Fruit fly (Drosophila melanogaster) whole organism, pupa: ENCODE results near the gene Or85a.

Experiments used
- CG10348 ChIP-seq: fragments of 200-800 bp; sonication (Bioruptor generic); IDR thresholded peaks from 2 replicates; pipeline ENCODE4 v1.3.6; 2022; ENCODE audit warnings: missing biosample characterization, missing genetic modification characterization
- CG12605 ChIP-seq: fragments of 200-800 bp; sonication (Bioruptor generic); IDR thresholded peaks from 2 replicates; pipeline ENCODE4 v1.3.6; 2022; ENCODE audit warnings: missing biosample characterization, missing genetic modification characterization
- CG13204 ChIP-seq: fragments of 200-800 bp; sonication (Bioruptor generic); optimal IDR thresholded peaks from 2 replicates; lab custom pipeline; 2018; ENCODE audit warnings: missing biosample characterization, mild to moderate bottlenecking, missing genetic modification characterization, moderate library complexity
- CG14655 ChIP-seq: fragments of 200-800 bp; sonication (Bioruptor generic); optimal IDR thresholded peaks from 3 replicates; lab custom pipeline; 2017; ENCODE audit warnings: mild to moderate bottlenecking, missing biosample characterization, missing genetic modification reagents, missing genetic modification characterization
- CG15710 ChIP-seq: fragments of 200-800 bp; sonication (Bioruptor generic); optimal IDR thresholded peaks from 2 replicates; lab custom pipeline; 2018; ENCODE audit warnings: missing biosample characterization, mild to moderate bottlenecking, missing genetic modification characterization, moderate library complexity
- CG17806 ChIP-seq: fragments of 200-800 bp; sonication (Bioruptor generic); optimal IDR thresholded peaks from 2 replicates; lab custom pipeline; 2018; ENCODE audit warnings: missing biosample characterization, mild to moderate bottlenecking, missing genetic modification characterization, moderate library complexity
- CG32121 ChIP-seq: fragments of 200-800 bp; sonication (Bioruptor generic); IDR thresholded peaks from 2 replicates; pipeline ENCODE4 v1.3.6; 2022; ENCODE audit warnings: missing biosample characterization, missing genetic modification characterization
- CG34367 ChIP-seq: fragments of 200-800 bp; sonication (Bioruptor generic); optimal IDR thresholded peaks from 2 replicates; lab custom pipeline; 2018; ENCODE audit warnings: missing biosample characterization, mild to moderate bottlenecking, missing genetic modification characterization
- CG4496 ChIP-seq: fragments of 200-800 bp; sonication (Bioruptor generic); IDR thresholded peaks from 3 replicates; pipeline ENCODE4 v1.3.6; 2022; ENCODE audit warnings: missing biosample characterization, missing genetic modification characterization
- CG8159 ChIP-seq: fragments of 200-800 bp; sonication (Bioruptor generic); optimal IDR thresholded peaks from 3 replicates; lab custom pipeline; 2018; ENCODE audit warnings: missing biosample characterization, mild to moderate bottlenecking, missing genetic modification characterization, moderate library complexity
- CG8301 ChIP-seq: fragments of 200-800 bp; sonication (Bioruptor generic); optimal IDR thresholded peaks from 2 replicates; lab custom pipeline; 2018; ENCODE audit warnings: missing biosample characterization, mild to moderate bottlenecking, missing genetic modification characterization
- CG9948 ChIP-seq: fragments of 200-800 bp; sonication (Bioruptor generic); optimal IDR thresholded peaks from 2 replicates; lab custom pipeline; 2018; ENCODE audit warnings: missing biosample characterization, mild to moderate bottlenecking, missing genetic modification characterization, moderate library complexity
- D1 ChIP-seq: fragments of 200-800 bp; sonication (Bioruptor generic); optimal IDR thresholded peaks from 2 replicates; lab custom pipeline; 2018; ENCODE audit warnings: missing biosample characterization, mild to moderate bottlenecking, missing genetic modification characterization, moderate library complexity
- EcR ChIP-seq: fragments of 200-800 bp; sonication (Bioruptor generic); optimal IDR thresholded peaks from 3 replicates; lab custom pipeline; 2019; ENCODE audit warnings: missing biosample characterization, missing genetic modification characterization, mild to moderate bottlenecking, moderate library complexity, missing genetic modification reagents
- Ets98B ChIP-seq: fragments of 200-800 bp; sonication (Bioruptor generic); IDR thresholded peaks from 2 replicates; pipeline ENCODE4 v1.3.6; 2022; ENCODE audit warnings: missing biosample characterization, missing genetic modification characterization
- Pif1A ChIP-seq: fragments of 200-800 bp; sonication (Bioruptor generic); optimal IDR thresholded peaks from 3 replicates; lab custom pipeline; 2016; ENCODE audit warnings: missing biosample characterization, missing genetic modification characterization
- Pif1B ChIP-seq: fragments of 200-800 bp; sonication (Bioruptor generic); optimal IDR thresholded peaks from 3 replicates; lab custom pipeline; 2016; ENCODE audit warnings: missing biosample characterization, missing genetic modification characterization
- Snoo ChIP-seq: fragments of 200-800 bp; sonication (Bioruptor generic); optimal IDR thresholded peaks from 3 replicates; lab custom pipeline; 2017; ENCODE audit warnings: missing biosample characterization, mild to moderate bottlenecking, missing genetic modification characterization, inconsistent platforms
- fd96Ca ChIP-seq: fragments of 200-800 bp; sonication (Bioruptor generic); IDR thresholded peaks from 3 replicates; pipeline ENCODE4 v1.3.6; 2022; ENCODE audit warnings: missing biosample characterization, missing genetic modification characterization
- gl ChIP-seq: fragments of 200-800 bp; sonication (Bioruptor generic); optimal IDR thresholded peaks from 2 replicates; lab custom pipeline; 2018; ENCODE audit warnings: missing biosample characterization, mild to moderate bottlenecking, missing genetic modification characterization
- rn ChIP-seq: fragments of 200-800 bp; sonication (Bioruptor generic); IDR thresholded peaks from 2 replicates; pipeline ENCODE4 v1.3.6; 2022; ENCODE audit warnings: missing biosample characterization, missing genetic modification characterization

Gene Or85a

dm6 chr3R:8334471-8334783 is 12.9 kb downstream of the Or85a start:
- no peak for TF ChIP-seq gl (tag; lab: Kevin White, UChicago)
- TF ChIP-seq CG8301 (tag; lab: Kevin White, UChicago), result no peak
- no peak for TF ChIP-seq CG9948 (tag; lab: Kevin White, UChicago)
- no peak for TF ChIP-seq CG14655 (GFP tag; lab: Kevin White, UChicago)
- no peak for TF ChIP-seq D1 (tag; lab: Kevin White, UChicago)

dm6 chr3R:8334982-8335381 is 13.4 kb downstream of the Or85a start:
- 0 out of 3 replicates have a peak, but pooled peaks have one; percentile 28 for TF ChIP-seq fd96Ca (GFP tag; lab: Robert Waterston, UW)
- TF ChIP-seq rn (GFP tag; lab: Robert Waterston, UW), result no peak
- no peak for TF ChIP-seq CG8159 (tag; lab: Kevin White, UChicago)

dm6 chr3R:8336012-8336567 is 14.5 kb downstream of the Or85a start:
- TF ChIP-seq CG8159 (tag; lab: Kevin White, UChicago) (no peak), CG17806 (tag; lab: Kevin White, UChicago) (no peak), fd96Ca (GFP tag; lab: Robert Waterston, UW) (no peak), CG14655 (GFP tag; lab: Kevin White, UChicago) (no peak), D1 (tag; lab: Kevin White, UChicago) (no peak), Pif1B (GFP tag; lab: Kevin White, UChicago) (no peak), CG13204 (GFP tag; lab: Kevin White, UChicago) (no peak), Snoo (tag; lab: Kevin White, UChicago) (no peak), CG4496 (GFP tag; lab: Robert Waterston, UW) (no peak), rn (GFP tag; lab: Robert Waterston, UW) (no peak), EcR (no peak), Pif1A (GFP tag; lab: Kevin White, UChicago) (no peak), CG10348 (GFP tag; lab: Robert Waterston, UW) (no peak), gl (tag; lab: Kevin White, UChicago) (no peak), CG8301 (tag; lab: Kevin White, UChicago) (no peak), Ets98B (no peak)

- TF ChIP-seq gl (tag; lab: Kevin White, UChicago) (no peak), CG34367 (tag; lab: Kevin White, UChicago) (no peak), rn (GFP tag; lab: Robert Waterston, UW) (no peak), CG4496 (GFP tag; lab: Robert Waterston, UW) (no peak), Pif1A (GFP tag; lab: Kevin White, UChicago) (no peak), EcR (no peak), CG12605 (GFP tag; lab: Robert Waterston, UW) (no peak), CG32121 (GFP tag; lab: Robert Waterston, UW) (no peak; the same call in 1 of the 2 replicates), CG8301 (tag; lab: Kevin White, UChicago) (no peak), CG13204 (GFP tag; lab: Kevin White, UChicago) (no peak), CG14655 (GFP tag; lab: Kevin White, UChicago) (no peak), Pif1B (GFP tag; lab: Kevin White, UChicago) (no peak)
These were observed 19.2 kb downstream of the Or85a start, which contains the start of the genes COX7A and Arl2 for dm6 chr3R:8340675-8341275. Gene COX7A, minus strand, starts transcription at chr3R:8341043. Gene Arl2, plus strand, starts transcription at chr3R:8341100.

dm6 chr3R:8343251-8343744 is 21.8 kb downstream of the Or85a start, which contains the start of the genes PNKP and COX7AL:
Gene PNKP, minus strand, starts transcription at chr3R:8343516.
Gene COX7AL, plus strand, starts transcription at chr3R:8343669.
- TF ChIP-seq CG10348 (GFP tag; lab: Robert Waterston, UW) (no peak), CG13204 (GFP tag; lab: Kevin White, UChicago) (no peak), CG17806 (tag; lab: Kevin White, UChicago) (no peak), gl (tag; lab: Kevin White, UChicago) (no peak), Ets98B (no peak), CG4496 (GFP tag; lab: Robert Waterston, UW) (no peak), CG9948 (tag; lab: Kevin White, UChicago) (no peak), CG34367 (tag; lab: Kevin White, UChicago) (no peak), CG15710 (tag; lab: Kevin White, UChicago) (no peak), Pif1A (GFP tag; lab: Kevin White, UChicago) (no peak), CG12605 (GFP tag; lab: Robert Waterston, UW) (no peak), fd96Ca (GFP tag; lab: Robert Waterston, UW) (no peak), CG8159 (tag; lab: Kevin White, UChicago) (no peak), Pif1B (GFP tag; lab: Kevin White, UChicago) (no peak), EcR (no peak), Snoo (tag; lab: Kevin White, UChicago) (no peak), CG14655 (GFP tag; lab: Kevin White, UChicago) (no peak), CG8301 (tag; lab: Kevin White, UChicago) (no peak), D1 (tag; lab: Kevin White, UChicago) (no peak)

dm6 chr3R:8344174-8344573 is 22.6 kb downstream of the Or85a start, which contains the start of gene DppIII:
Gene DppIII, plus strand, starts transcription at chr3R:8344400.
- no peak for TF ChIP-seq CG13204 (GFP tag; lab: Kevin White, UChicago)
- no peak for TF ChIP-seq gl (tag; lab: Kevin White, UChicago)
- TF ChIP-seq CG32121 (GFP tag; lab: Robert Waterston, UW), result no peak
